Worm (Caenorhabditis elegans) whole organism, early embryonic: ENCODE data around the gene R09E10.6.

Source experiments
- B0310.2 ChIP-seq: sonication (generic microtip); optimal IDR thresholded peaks from 2 replicates; lab custom pipeline; 2016; ENCODE audit warnings: mild to moderate bottlenecking, missing genetic modification characterization, missing compliant biosample characterization
- aly-1 ChIP-seq: sonication (generic microtip); optimal IDR thresholded peaks from 2 replicates; lab custom pipeline; 2016; ENCODE audit warnings: missing genetic modification characterization, missing compliant biosample characterization
- ama-1 ChIP-seq: fragments of 150-350 bp; optimal IDR thresholded peaks from 2 replicates; lab custom pipeline; 2014
- ceh-13 ChIP-seq: fragments of 200-800 bp; sonication (Bioruptor generic); optimal IDR thresholded peaks from 2 replicates; lab custom pipeline; 2018; ENCODE audit warnings: mild to moderate bottlenecking, missing genetic modification characterization, missing compliant biosample characterization
- ceh-36 ChIP-seq: sonication (generic microtip); optimal IDR thresholded peaks from 2 replicates; lab custom pipeline; 2016; ENCODE audit warnings: missing genetic modification characterization, inconsistent platforms, missing compliant biosample characterization
- ets-7 ChIP-seq: sonication (generic microtip); optimal IDR thresholded peaks from 2 replicates; lab custom pipeline; 2016; ENCODE audit warnings: missing genotype, missing genetic modification characterization, missing compliant biosample characterization
- flt-1 ChIP-seq: fragments of 200-800 bp; sonication (Bioruptor generic); IDR thresholded peaks from 2 replicates; pipeline ENCODE4 v1.3.6; 2022; ENCODE audit warnings: missing genetic modification characterization, missing compliant biosample characterization
- hmbx-1 ChIP-seq: sonication (generic microtip); optimal IDR thresholded peaks from 2 replicates; lab custom pipeline; 2016; ENCODE audit warnings: mild to moderate bottlenecking, missing genetic modification characterization, missing compliant biosample characterization
- hmg-4 ChIP-seq: fragments of 200-800 bp; sonication (Bioruptor generic); optimal IDR thresholded peaks from 2 replicates; lab custom pipeline; 2018; ENCODE audit warnings: mild to moderate bottlenecking, missing genetic modification characterization, missing compliant biosample characterization
- hnd-1 ChIP-seq: sonication (generic microtip); optimal IDR thresholded peaks from 2 replicates; lab custom pipeline; 2016; ENCODE audit warnings: missing genetic modification characterization, missing compliant biosample characterization
- pes-1 ChIP-seq: fragments of 200-800 bp; sonication (Bioruptor generic); IDR thresholded peaks from 2 replicates; pipeline ENCODE4 v1.3.6; 2022; ENCODE audit warnings: missing genetic modification reagents, missing genetic modification characterization, missing compliant biosample characterization
- tbx-11 ChIP-seq: fragments of 200-800 bp; sonication (Bioruptor generic); IDR thresholded peaks from 2 replicates; pipeline ENCODE4 v1.3.6; 2022; ENCODE audit warnings: missing genetic modification characterization, missing compliant biosample characterization
- tbx-37 ChIP-seq: fragments of 200-800 bp; sonication (Bioruptor generic); conservative IDR thresholded peaks from 2 replicates; pipeline ENCODE4 v1.3.6; 2022; ENCODE audit warnings: missing genetic modification reagents, missing genetic modification characterization, missing compliant biosample characterization
- tra-4 ChIP-seq: sonication (generic microtip); optimal IDR thresholded peaks from 2 replicates; lab custom pipeline; 2017; ENCODE audit warnings: missing genetic modification characterization, missing compliant biosample characterization

- TF ChIP-seq aly-1 (tag; lab: Kevin White, UChicago) (no peak), flt-1 (GFP tag; lab: Robert Waterston, UW) (no peak), tbx-37 (no peak), hmg-4 (GFP tag; lab: Kevin White, UChicago) (no peak), ama-1 (lab: Kevin White, UChicago) (no peak), tbx-11 (GFP tag; lab: Robert Waterston, UW) (no peak), B0310.2 (tag; lab: Kevin White, UChicago) (no peak), ceh-13 (no peak), hmbx-1 (no peak), tra-4 (no peak), ets-7 (tag; lab: Kevin White, UChicago) (no peak), pes-1 (no peak), hnd-1 (no peak), ceh-36 (tag; lab: Kevin White, UChicago) (no peak)
These were observed 17.2 kb upstream of the R09E10.6 start for ce11 chrIV:10311115-10311514.
